Worm (Caenorhabditis elegans) whole organism, L4 larva: ENCODE measurements around the gene nhr-121.
"Not testable (repeated sequence)": the region's sequence is repeated elsewhere in the genome, so short reads cannot be mapped to it uniquely, and the experiment has no call there.

Experiments
- F26F4.8 ChIP-seq: fragments of 200-800 bp; sonication (Bioruptor generic); conservative IDR thresholded peaks from 2 replicates; pipeline ENCODE4 v1.3.6; 2022; ENCODE audit warnings: missing genetic modification characterization, missing compliant biosample characterization
- F44E2.7 ChIP-seq: fragments of 200-800 bp; sonication (Bioruptor generic); IDR thresholded peaks from 2 replicates; pipeline ENCODE4 v2.1.2; 2022; ENCODE audit warnings: missing genetic modification characterization, missing compliant biosample characterization
- T20F7.1 ChIP-seq: fragments of 200-800 bp; sonication (Bioruptor generic); optimal IDR thresholded peaks from 2 replicates; lab custom pipeline; 2018; ENCODE audit warnings: mild to moderate bottlenecking, missing genetic modification characterization, missing compliant biosample characterization
- Y105C5A.15 ChIP-seq: fragments of 200-800 bp; sonication (Bioruptor generic); IDR thresholded peaks from 2 replicates; pipeline ENCODE4 v1.3.6; 2022; ENCODE audit warnings: missing genetic modification characterization, missing compliant biosample characterization
- Y75B8A.6 ChIP-seq: fragments of 200-800 bp; sonication (Bioruptor generic); IDR thresholded peaks from 2 replicates; pipeline ENCODE4 v1.3.6; 2022; ENCODE audit warnings: missing genetic modification reagents, missing genetic modification characterization, missing compliant biosample characterization
- aha-1 ChIP-seq: fragments of 150-350 bp; peaks from one replicate; lab custom pipeline; 2014; ENCODE audit warnings: missing biosample characterization, missing genetic modification characterization
- arid-1 ChIP-seq: fragments of 200-800 bp; sonication (Bioruptor generic); conservative IDR thresholded peaks from 2 replicates; pipeline ENCODE4 v1.3.6; 2022; ENCODE audit warnings: missing genetic modification reagents, missing genetic modification characterization, missing compliant biosample characterization
- cey-2 ChIP-seq: sonication (generic microtip); optimal IDR thresholded peaks from 3 replicates; lab custom pipeline; 2017; ENCODE audit warnings: missing genetic modification characterization, mild to moderate bottlenecking, missing compliant biosample characterization, antibody characterized with exemption, borderline replicate concordance; ENCODE audit not compliant: insufficient read depth
- daf-16 ChIP-seq, 3 experiments: sonication (generic microtip); optimal IDR thresholded peaks; 2 replicates each; lab custom pipeline; 2016 to 2017; ENCODE audit warnings: missing genetic modification characterization in 3 of 3, missing genetic modification reagents in 3 of 3, mild to moderate bottlenecking in 2 of 3, missing compliant biosample characterization in 2 of 3, missing biosample characterization in 1 of 3, moderate library complexity in 1 of 3
- dmd-6 ChIP-seq: fragments of 200-800 bp; sonication (Bioruptor generic); IDR thresholded peaks from 2 replicates; pipeline ENCODE4 v1.3.6; 2022; ENCODE audit warnings: missing genetic modification reagents, missing genetic modification characterization, missing compliant biosample characterization
- dmd-8 ChIP-seq: fragments of 200-800 bp; sonication (Bioruptor generic); IDR thresholded peaks from 2 replicates; pipeline ENCODE4 v1.3.6; 2022; ENCODE audit warnings: missing genetic modification characterization, missing compliant biosample characterization
- dve-1 ChIP-seq: sonication (generic microtip); optimal IDR thresholded peaks from 2 replicates; lab custom pipeline; 2017; ENCODE audit warnings: antibody characterized with exemption, mild to moderate bottlenecking, missing genetic modification characterization, missing compliant biosample characterization; ENCODE audit not compliant: insufficient read depth
- hlh-11 ChIP-seq: fragments of 200-800 bp; sonication (Bioruptor generic); optimal IDR thresholded peaks from 2 replicates; lab custom pipeline; 2018; ENCODE audit warnings: mild to moderate bottlenecking, missing genetic modification characterization, missing compliant biosample characterization
- lim-7 ChIP-seq: fragments of 200-800 bp; sonication (Bioruptor generic); IDR thresholded peaks from 2 replicates; pipeline ENCODE4 v1.3.6; 2022; ENCODE audit warnings: missing genetic modification characterization, missing compliant biosample characterization
- lir-3 ChIP-seq: sonication (generic microtip); optimal IDR thresholded peaks from 2 replicates; lab custom pipeline; 2016; ENCODE audit warnings: mild to moderate bottlenecking, missing genetic modification characterization, missing compliant biosample characterization
- madf-5 ChIP-seq, 2 experiments: fragments of 200-800 bp; sonication (Bioruptor generic); IDR thresholded peaks; 2 replicates each; pipeline ENCODE4 v1.3.6; 2022; ENCODE audit warnings: missing compliant biosample characterization in 2 of 2, missing genetic modification characterization in 2 of 2
- madf-9 ChIP-seq: fragments of 200-800 bp; sonication (Bioruptor generic); conservative IDR thresholded peaks from 2 replicates; pipeline ENCODE4 v1.3.6; 2022; ENCODE audit warnings: missing genetic modification reagents, missing genetic modification characterization, missing compliant biosample characterization
- mdl-1 ChIP-seq, 2 experiments: fragments of 150-350 bp in 1 of 2; sonication (generic microtip) in 1 of 2; optimal IDR thresholded peaks; 2 replicates each; lab custom pipeline; 2014 to 2017; ENCODE audit warnings: missing biosample characterization in 2 of 2, missing genetic modification characterization in 2 of 2
- mdt-29 ChIP-seq: fragments of 200-800 bp; sonication (Bioruptor generic); IDR thresholded peaks from 2 replicates; pipeline ENCODE4 v1.3.6; 2022; ENCODE audit warnings: missing genetic modification reagents, missing genetic modification characterization, missing compliant biosample characterization
- mxl-2 ChIP-seq: fragments of 200-800 bp; sonication (Bioruptor generic); conservative IDR thresholded peaks from 2 replicates; pipeline ENCODE4 v1.3.6; 2022; ENCODE audit warnings: missing genetic modification reagents, missing genetic modification characterization, missing compliant biosample characterization
- nhr-28 ChIP-seq: fragments of 150-350 bp; optimal IDR thresholded peaks from 2 replicates; lab custom pipeline; 2014; ENCODE audit warnings: missing biosample characterization, missing genetic modification characterization
- nhr-77 ChIP-seq: fragments of 150-350 bp; optimal IDR thresholded peaks from 2 replicates; lab custom pipeline; 2014; ENCODE audit warnings: missing biosample characterization, missing genetic modification characterization
- pha-4 ChIP-seq, 2 experiments: fragments of 150-350 bp in 1 of 2; fragments of 200-800 bp in 1 of 2; sonication (Bioruptor generic) in 1 of 2; IDR thresholded peaks in 1 of 2; optimal IDR thresholded peaks in 1 of 2; 2 replicates each; pipeline versions ENCODE4 v1.3.6 to Lab custom; 2014 to 2022; ENCODE audit warnings: missing genetic modification characterization in 2 of 2, missing genetic modification reagents in 2 of 2, missing biosample characterization in 1 of 2, missing compliant biosample characterization in 1 of 2
- php-3 ChIP-seq: fragments of 200-800 bp; sonication (Bioruptor generic); IDR thresholded peaks from 2 replicates; pipeline ENCODE4 v1.3.6; 2022; ENCODE audit warnings: missing genetic modification reagents, missing genetic modification characterization, missing compliant biosample characterization
- pqm-1 ChIP-seq: sonication (generic microtip); optimal IDR thresholded peaks from 2 replicates; lab custom pipeline; 2017; ENCODE audit warnings: missing biosample characterization, missing genetic modification characterization
- set-16 ChIP-seq: fragments of 200-800 bp; sonication (Bioruptor generic); IDR thresholded peaks from 2 replicates; pipeline ENCODE4 v1.3.6; 2022; ENCODE audit warnings: missing genetic modification reagents, missing genetic modification characterization, missing compliant biosample characterization
- snpc-1.2 ChIP-seq: fragments of 200-800 bp; sonication (Bioruptor generic); IDR thresholded peaks from 2 replicates; pipeline ENCODE4 v1.3.6; 2022; ENCODE audit warnings: missing genetic modification reagents, missing genetic modification characterization, missing compliant biosample characterization
- tra-1 ChIP-seq: fragments of 200-800 bp; sonication (Bioruptor generic); IDR thresholded peaks from 2 replicates; pipeline ENCODE4 v1.3.6; 2022; ENCODE audit warnings: missing genetic modification reagents, missing genetic modification characterization, missing compliant biosample characterization
- vab-7 ChIP-seq: fragments of 200-800 bp; sonication (Bioruptor generic); IDR thresholded peaks from 2 replicates; pipeline ENCODE4 v1.3.6; 2022; ENCODE audit warnings: missing genetic modification reagents, missing genetic modification characterization, missing compliant biosample characterization
- zip-11 ChIP-seq: fragments of 200-800 bp; sonication (Bioruptor generic); IDR thresholded peaks from 2 replicates; pipeline ENCODE4 v1.3.6; 2022; ENCODE audit warnings: missing genetic modification characterization, missing compliant biosample characterization

Gene nhr-121

ce11 chrIII:2454757-2455306 lies at the start of gene nhr-121:
Gene nhr-121 (minus strand): TSS chrIII:2454807.
- peak; percentile 20 for TF ChIP-seq T20F7.1 (GFP tag; lab: Kevin White, UChicago)
- peak in 1 of 2 experiments; percentile 62 for TF ChIP-seq mdl-1 (tag; optimal IDR thresholded peaks at IDR 0.05; lab: Kevin White, UChicago)
- TF ChIP-seq mdt-29 (GFP tag; lab: Robert Waterston, UW), result 0 out of 2 replicates have a peak, but pooled peaks have one; percentile 12
- TF ChIP-seq zip-11, result no peak
- peak; percentile 72 for TF ChIP-seq dve-1 (tag; lab: Kevin White, UChicago)
- peak; percentile 57 for TF ChIP-seq nhr-77
- TF ChIP-seq pqm-1 (tag; lab: Kevin White, UChicago), result peak; percentile 10
- no peak for TF ChIP-seq daf-16 (GFP tag; optimal IDR thresholded peaks at IDR 0.05; lab: Kevin White, UChicago)
- peak; percentile 60 for TF ChIP-seq daf-16 (tag; optimal IDR thresholded peaks at IDR 0.05; lab: Kevin White, UChicago)
- peak; percentile 92 for TF ChIP-seq aha-1 (tag; lab: Kevin White, UChicago)
- TF ChIP-seq nhr-28 (tag; lab: Kevin White, UChicago), result peak; percentile 96
- TF ChIP-seq dmd-6 (GFP tag; lab: Robert Waterston, UW), result peak; percentile 70
- TF ChIP-seq lir-3, result no peak
- peak; percentile 61 for TF ChIP-seq hlh-11 (tag; lab: Kevin White, UChicago)
- no peak for TF ChIP-seq cey-2

ce11 chrIII:2501377-2502019 lies 46.9 kb upstream of the nhr-121 start:
- TF ChIP-seq snpc-1.2 (GFP tag; lab: Robert Waterston, UW), result 0 out of 2 replicates have a peak, but pooled peaks have one; percentile 48

- 0 out of 2 replicates have a peak, but pooled peaks have one; percentile 15 for TF ChIP-seq lim-7 (GFP tag; lab: Robert Waterston, UW)
Observed at ce11 chrIII:2500636-2501035, 46.0 kb upstream of the nhr-121 start.

- 0 out of 2 replicates have a peak, but pooled peaks have one; percentile 5 for TF ChIP-seq set-16
- TF ChIP-seq, all 104 proteins: peak for 1; not testable (repeated sequence) for 103
Observed at ce11 chrIII:2500073-2500472, 45.5 kb upstream of the nhr-121 start.

ce11 chrIII:2499275-2499674 lies 44.7 kb upstream of the nhr-121 start:
- TF ChIP-seq dmd-8 (GFP tag; lab: Robert Waterston, UW) (peak; percentile 96), F26F4.8 (GFP tag; lab: Robert Waterston, UW) (peak; percentile 84), vab-7 (GFP tag; lab: Robert Waterston, UW) (0 out of 2 replicates have a peak, but pooled peaks have one; percentile 20), set-16 (peak; percentile 45), Y75B8A.6 (GFP tag; lab: Robert Waterston, UW) (peak; percentile 94; the same call in 1 of the 2 replicates), pha-4 (GFP tag; IDR thresholded peaks at IDR 0.05; lab: Robert Waterston, UW) (peak; percentile 69; the same call in 1 of the 2 replicates), arid-1 (GFP tag; lab: Robert Waterston, UW) (0 out of 2 replicates have a peak, but pooled peaks have one; percentile 29), tra-1 (GFP tag; lab: Robert Waterston, UW) (peak; percentile 83), F44E2.7 (GFP tag; lab: Robert Waterston, UW) (0 out of 2 replicates have a peak, but pooled peaks have one; percentile 75), madf-5 (GFP tag; IDR thresholded peaks at IDR 0.05; lab: Robert Waterston, UW) (peak in 1 of 2 experiments; percentile 98; a peak in 2 of 4 replicates), mxl-2 (GFP tag; lab: Robert Waterston, UW) (peak; percentile 71), Y105C5A.15 (GFP tag; lab: Robert Waterston, UW) (peak; percentile 87), php-3 (peak; percentile 34; the same call in 1 of the 2 replicates), madf-9 (GFP tag; lab: Robert Waterston, UW) (peak; percentile 74), snpc-1.2 (GFP tag; lab: Robert Waterston, UW) (peak; percentile 69), lim-7 (GFP tag; lab: Robert Waterston, UW) (peak; percentile 94)
- not testable (repeated sequence) for TF ChIP-seq pha-4 (tag; optimal IDR thresholded peaks at IDR 0.05; lab: Kevin White, UChicago)
